Worm (Caenorhabditis elegans) whole organism, midembryonic: ENCODE data around the gene cyp-25A4.

Source experiments
- flt-1 ChIP-seq: fragments of 200-800 bp; sonication (Bioruptor generic); IDR thresholded peaks from 2 replicates; pipeline ENCODE4 v1.3.6; 2022; ENCODE audit warnings: missing genetic modification characterization, missing compliant biosample characterization
- ztf-23 ChIP-seq: fragments of 200-800 bp; sonication (Bioruptor generic); IDR thresholded peaks from 2 replicates; pipeline ENCODE4 v1.3.6; 2022; ENCODE audit warnings: missing genetic modification reagents, missing genetic modification characterization, missing compliant biosample characterization

ce11 chrIII:3801379-3801894, 50.4 kb downstream of the cyp-25A4 start:
- TF ChIP-seq flt-1 (GFP tag; lab: Robert Waterston, UW) (peak; percentile 55; the same call in 1 of the 2 replicates), ztf-23 (GFP tag; lab: Robert Waterston, UW) (no peak)
